Worm (Caenorhabditis elegans) whole organism, L4 larva: ENCODE data around the gene K08D12.3.
A peak's percentile ranks its signal among the peaks of the same experiment; 100 is the strongest.

Source experiments
- F10B5.3 ChIP-seq: sonication (generic microtip); optimal IDR thresholded peaks from 2 replicates; lab custom pipeline; 2016; ENCODE audit warnings: mild to moderate bottlenecking, missing genetic modification characterization, missing compliant biosample characterization
- F44E2.7 ChIP-seq: fragments of 200-800 bp; sonication (Bioruptor generic); IDR thresholded peaks from 2 replicates; pipeline ENCODE4 v2.1.2; 2022; ENCODE audit warnings: missing genetic modification characterization, missing compliant biosample characterization
- F49E8.2 ChIP-seq: sonication (generic microtip); optimal IDR thresholded peaks from 2 replicates; lab custom pipeline; 2016; ENCODE audit warnings: missing compliant biosample characterization, mild to moderate bottlenecking, missing genetic modification characterization, borderline replicate concordance
- R02D3.7 ChIP-seq: fragments of 150-350 bp; sonication (generic microtip); optimal IDR thresholded peaks from 3 replicates; lab custom pipeline; 2014; ENCODE audit warnings: missing biosample characterization, missing genetic modification characterization
- T20F7.1 ChIP-seq: fragments of 200-800 bp; sonication (Bioruptor generic); optimal IDR thresholded peaks from 2 replicates; lab custom pipeline; 2018; ENCODE audit warnings: mild to moderate bottlenecking, missing genetic modification characterization, missing compliant biosample characterization
- Y5F2A.4 ChIP-seq: fragments of 200-800 bp; sonication (Bioruptor generic); optimal IDR thresholded peaks from 2 replicates; lab custom pipeline; 2018; ENCODE audit warnings: mild to moderate bottlenecking, missing genetic modification characterization, missing compliant biosample characterization
- ZK337.2 ChIP-seq: fragments of 200-800 bp; sonication (Bioruptor generic); IDR thresholded peaks from 2 replicates; pipeline ENCODE4 v1.3.6; 2022; ENCODE audit warnings: missing genetic modification reagents, missing genetic modification characterization, missing compliant biosample characterization
- ZK546.5 ChIP-seq, 2 experiments: sonication (generic microtip); optimal IDR thresholded peaks; 2 replicates each; lab custom pipeline; 2017; ENCODE audit warnings: missing biosample characterization in 2 of 2, missing genetic modification characterization in 2 of 2
- aha-1 ChIP-seq: fragments of 150-350 bp; peaks from one replicate; lab custom pipeline; 2014; ENCODE audit warnings: missing biosample characterization, missing genetic modification characterization
- aly-2 ChIP-seq: sonication (generic microtip); optimal IDR thresholded peaks from 2 replicates; lab custom pipeline; 2018; ENCODE audit warnings: missing biosample characterization, missing genetic modification characterization
- ama-1 ChIP-seq: fragments of 150-350 bp; optimal IDR thresholded peaks from 2 replicates; lab custom pipeline; 2014; ENCODE audit warnings: inconsistent platforms, mixed read lengths
- arid-1 ChIP-seq: fragments of 200-800 bp; sonication (Bioruptor generic); conservative IDR thresholded peaks from 2 replicates; pipeline ENCODE4 v1.3.6; 2022; ENCODE audit warnings: missing genetic modification reagents, missing genetic modification characterization, missing compliant biosample characterization
- ceh-20 ChIP-seq: fragments of 200-800 bp; sonication (Bioruptor generic); IDR thresholded peaks from 2 replicates; pipeline ENCODE4 v1.3.6; 2022; ENCODE audit warnings: missing genetic modification reagents, missing genetic modification characterization, missing compliant biosample characterization
- ceh-44 ChIP-seq: fragments of 200-800 bp; sonication (Bioruptor generic); IDR thresholded peaks from 2 replicates; pipeline ENCODE4 v1.3.6; 2022; ENCODE audit warnings: missing genetic modification reagents, missing genetic modification characterization, missing compliant biosample characterization
- ces-1 ChIP-seq: fragments of 150-350 bp; sonication (generic microtip); optimal IDR thresholded peaks from 4 replicates; lab custom pipeline; 2014; ENCODE audit warnings: missing biosample characterization, missing genetic modification reagents, missing genetic modification characterization
- cey-2 ChIP-seq: sonication (generic microtip); optimal IDR thresholded peaks from 3 replicates; lab custom pipeline; 2017; ENCODE audit warnings: missing genetic modification characterization, mild to moderate bottlenecking, missing compliant biosample characterization, antibody characterized with exemption, borderline replicate concordance; ENCODE audit not compliant: insufficient read depth
- ctbp-1 ChIP-seq: fragments of 200-800 bp; sonication (Bioruptor generic); IDR thresholded peaks from 2 replicates; pipeline ENCODE4 v1.3.6; 2022; ENCODE audit warnings: missing genetic modification reagents, missing genetic modification characterization, missing compliant biosample characterization
- daf-16 ChIP-seq, 3 experiments: sonication (generic microtip); optimal IDR thresholded peaks; 2 replicates each; lab custom pipeline; 2016 to 2017; ENCODE audit warnings: missing genetic modification characterization in 3 of 3, missing genetic modification reagents in 3 of 3, mild to moderate bottlenecking in 2 of 3, missing compliant biosample characterization in 2 of 3, missing biosample characterization in 1 of 3, moderate library complexity in 1 of 3
- daf-8 ChIP-seq: fragments of 200-800 bp; sonication (Bioruptor generic); IDR thresholded peaks from 2 replicates; pipeline ENCODE4 v1.3.6; 2022; ENCODE audit warnings: missing genetic modification characterization, missing compliant biosample characterization
- dmd-6 ChIP-seq: fragments of 200-800 bp; sonication (Bioruptor generic); IDR thresholded peaks from 2 replicates; pipeline ENCODE4 v1.3.6; 2022; ENCODE audit warnings: missing genetic modification reagents, missing genetic modification characterization, missing compliant biosample characterization
- dmd-9 ChIP-seq: fragments of 200-800 bp; sonication (Bioruptor generic); IDR thresholded peaks from 2 replicates; pipeline ENCODE4 v1.3.6; 2022; ENCODE audit warnings: missing genetic modification reagents, missing genetic modification characterization, missing compliant biosample characterization
- fkh-10 ChIP-seq: fragments of 150-350 bp; optimal IDR thresholded peaks from 2 replicates; lab custom pipeline; 2014; ENCODE audit warnings: missing biosample characterization, missing genetic modification reagents, missing genetic modification characterization
- gei-8 ChIP-seq: fragments of 200-800 bp; sonication (Bioruptor generic); optimal IDR thresholded peaks from 2 replicates; lab custom pipeline; 2018; ENCODE audit warnings: mild to moderate bottlenecking, missing genetic modification characterization, missing compliant biosample characterization
- hif-1 ChIP-seq, 2 experiments: sonication (generic microtip); optimal IDR thresholded peaks; 2 replicates each; lab custom pipeline; 2016 to 2017; ENCODE audit warnings: missing compliant biosample characterization in 2 of 2, missing genetic modification characterization in 2 of 2, missing genetic modification reagents in 2 of 2, missing genotype in 2 of 2, mild to moderate bottlenecking in 1 of 2
- lin-1 ChIP-seq: fragments of 200-800 bp; sonication (Bioruptor generic); IDR thresholded peaks from 2 replicates; pipeline ENCODE4 v1.3.6; 2022; ENCODE audit warnings: missing genetic modification reagents, missing genetic modification characterization, missing compliant biosample characterization
- lin-15B ChIP-seq: fragments of 150-350 bp; sonication (generic microtip); optimal IDR thresholded peaks from 3 replicates; lab custom pipeline; 2014; ENCODE audit warnings: missing biosample characterization, missing genetic modification characterization
- madf-9 ChIP-seq: fragments of 200-800 bp; sonication (Bioruptor generic); conservative IDR thresholded peaks from 2 replicates; pipeline ENCODE4 v1.3.6; 2022; ENCODE audit warnings: missing genetic modification reagents, missing genetic modification characterization, missing compliant biosample characterization
- mdl-1 ChIP-seq, 2 experiments: fragments of 150-350 bp in 1 of 2; sonication (generic microtip) in 1 of 2; optimal IDR thresholded peaks; 2 replicates each; lab custom pipeline; 2014 to 2017; ENCODE audit warnings: missing biosample characterization in 2 of 2, missing genetic modification characterization in 2 of 2
- mxl-2 ChIP-seq: fragments of 200-800 bp; sonication (Bioruptor generic); conservative IDR thresholded peaks from 2 replicates; pipeline ENCODE4 v1.3.6; 2022; ENCODE audit warnings: missing genetic modification reagents, missing genetic modification characterization, missing compliant biosample characterization
- mxl-3 ChIP-seq: fragments of 200-800 bp; sonication (Bioruptor generic); optimal IDR thresholded peaks from 2 replicates; lab custom pipeline; 2018; ENCODE audit warnings: mild to moderate bottlenecking, missing genetic modification characterization, missing compliant biosample characterization
- nhr-10 ChIP-seq: fragments of 150-350 bp; optimal IDR thresholded peaks from 2 replicates; lab custom pipeline; 2014; ENCODE audit warnings: missing biosample characterization, missing genetic modification characterization
- nhr-102 ChIP-seq: sonication (generic microtip); optimal IDR thresholded peaks from 2 replicates; lab custom pipeline; 2016; ENCODE audit warnings: mild to moderate bottlenecking, missing genetic modification characterization, moderate library complexity, missing compliant biosample characterization
- nhr-11 ChIP-seq: fragments of 150-350 bp; optimal IDR thresholded peaks from 2 replicates; lab custom pipeline; 2014; ENCODE audit warnings: missing biosample characterization, missing genetic modification characterization
- nhr-111 ChIP-seq: fragments of 200-800 bp; sonication (Bioruptor generic); optimal IDR thresholded peaks from 2 replicates; lab custom pipeline; 2018; ENCODE audit warnings: mild to moderate bottlenecking, missing genetic modification characterization, missing compliant biosample characterization
- nhr-48 ChIP-seq: sonication (generic microtip); optimal IDR thresholded peaks from 2 replicates; lab custom pipeline; 2016; ENCODE audit warnings: mild to moderate bottlenecking, missing genetic modification characterization, missing compliant biosample characterization
- nhr-6 ChIP-seq: fragments of 150-350 bp; optimal IDR thresholded peaks from 2 replicates; lab custom pipeline; 2014; ENCODE audit warnings: missing biosample characterization, missing genetic modification characterization
- nhr-76 ChIP-seq: fragments of 150-350 bp; optimal IDR thresholded peaks from 2 replicates; lab custom pipeline; 2014; ENCODE audit warnings: missing biosample characterization, missing genetic modification characterization
- pha-4 ChIP-seq, 2 experiments: fragments of 150-350 bp in 1 of 2; fragments of 200-800 bp in 1 of 2; sonication (Bioruptor generic) in 1 of 2; IDR thresholded peaks in 1 of 2; optimal IDR thresholded peaks in 1 of 2; 2 replicates each; pipeline versions ENCODE4 v1.3.6 to Lab custom; 2014 to 2022; ENCODE audit warnings: missing genetic modification characterization in 2 of 2, missing genetic modification reagents in 2 of 2, missing biosample characterization in 1 of 2, missing compliant biosample characterization in 1 of 2
- php-3 ChIP-seq: fragments of 200-800 bp; sonication (Bioruptor generic); IDR thresholded peaks from 2 replicates; pipeline ENCODE4 v1.3.6; 2022; ENCODE audit warnings: missing genetic modification reagents, missing genetic modification characterization, missing compliant biosample characterization
- pqm-1 ChIP-seq: sonication (generic microtip); optimal IDR thresholded peaks from 2 replicates; lab custom pipeline; 2017; ENCODE audit warnings: missing biosample characterization, missing genetic modification characterization
- saeg-2 ChIP-seq: fragments of 200-800 bp; sonication (Bioruptor generic); IDR thresholded peaks from 2 replicates; pipeline ENCODE4 v1.3.6; 2022; ENCODE audit warnings: missing genetic modification reagents, missing genetic modification characterization, missing compliant biosample characterization
- set-16 ChIP-seq: fragments of 200-800 bp; sonication (Bioruptor generic); IDR thresholded peaks from 2 replicates; pipeline ENCODE4 v1.3.6; 2022; ENCODE audit warnings: missing genetic modification reagents, missing genetic modification characterization, missing compliant biosample characterization
- snpc-1.2 ChIP-seq: fragments of 200-800 bp; sonication (Bioruptor generic); IDR thresholded peaks from 2 replicates; pipeline ENCODE4 v1.3.6; 2022; ENCODE audit warnings: missing genetic modification reagents, missing genetic modification characterization, missing compliant biosample characterization
- tra-1 ChIP-seq: fragments of 200-800 bp; sonication (Bioruptor generic); IDR thresholded peaks from 2 replicates; pipeline ENCODE4 v1.3.6; 2022; ENCODE audit warnings: missing genetic modification reagents, missing genetic modification characterization, missing compliant biosample characterization
- unc-39 ChIP-seq: sonication (generic microtip); optimal IDR thresholded peaks from 2 replicates; lab custom pipeline; 2017; ENCODE audit warnings: missing biosample characterization, missing genetic modification characterization
- zfp-2 ChIP-seq: sonication (generic microtip); optimal IDR thresholded peaks from 2 replicates; lab custom pipeline; 2016; ENCODE audit warnings: mild to moderate bottlenecking, missing genetic modification characterization, missing compliant biosample characterization
- ztf-11 ChIP-seq: fragments of 150-350 bp; optimal IDR thresholded peaks from 2 replicates; lab custom pipeline; 2014; ENCODE audit warnings: missing biosample characterization, missing genetic modification characterization

K08D12.3 gene

DNA sequence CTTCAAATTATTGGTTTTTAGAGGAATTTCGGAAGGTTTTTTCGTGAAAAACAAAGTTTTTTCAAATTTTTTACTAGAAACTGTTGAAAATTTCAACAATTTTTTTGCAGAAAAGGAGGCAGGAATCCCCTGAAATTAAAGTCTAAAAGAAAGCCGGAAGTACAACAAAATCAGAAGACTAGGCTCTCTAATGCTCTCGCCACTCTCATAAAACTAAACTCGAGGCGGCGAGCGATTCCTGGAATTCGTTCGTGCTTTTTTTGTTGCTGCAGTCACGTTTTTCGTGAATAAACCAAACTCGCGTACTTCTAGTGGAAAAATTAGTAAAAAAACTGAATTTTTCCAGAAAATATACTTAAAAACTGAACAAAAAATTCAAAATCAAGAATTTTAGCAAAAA lies 28.8 kb downstream of the K08D12.3 start:
- TF ChIP-seq madf-9 (GFP tag; lab: Robert Waterston, UW) (0 out of 2 replicates have a peak, but pooled peaks have one; percentile 23), F49E8.2 (tag; lab: Kevin White, UChicago) (no peak)

- no peak for TF ChIP-seq snpc-1.2 (GFP tag; lab: Robert Waterston, UW)
- no peak for TF ChIP-seq hif-1 (tag; optimal IDR thresholded peaks at IDR 0.05; lab: Kevin White, UChicago)
- TF ChIP-seq F49E8.2 (tag; lab: Kevin White, UChicago), result no peak
- no peak for TF ChIP-seq ceh-44 (GFP tag; lab: Robert Waterston, UW)
- TF ChIP-seq saeg-2, result no peak
- TF ChIP-seq nhr-10 (tag; lab: Kevin White, UChicago), result no peak
- no peak for TF ChIP-seq zfp-2 (tag; lab: Kevin White, UChicago)
- TF ChIP-seq R02D3.7 (tag; lab: Kevin White, UChicago), result no peak
- no peak for TF ChIP-seq mxl-2 (GFP tag; lab: Robert Waterston, UW)
- TF ChIP-seq lin-15B, result no peak
- TF ChIP-seq nhr-102 (tag; lab: Kevin White, UChicago), result no peak
- TF ChIP-seq nhr-48 (tag; lab: Kevin White, UChicago), result no peak
- TF ChIP-seq Y5F2A.4, result no peak
- no peak for TF ChIP-seq ZK337.2 (GFP tag; lab: Robert Waterston, UW)
- peak; percentile 40 for TF ChIP-seq aha-1 (tag; lab: Kevin White, UChicago)
- TF ChIP-seq gei-8 (GFP tag; lab: Kevin White, UChicago), result no peak
- no peak for TF ChIP-seq ama-1 (lab: Kevin White, UChicago)
- no peak for TF ChIP-seq pha-4 (GFP tag; IDR thresholded peaks at IDR 0.05; lab: Robert Waterston, UW)
- TF ChIP-seq pha-4 (tag; optimal IDR thresholded peaks at IDR 0.05; lab: Kevin White, UChicago), result no peak
- TF ChIP-seq nhr-11 (tag; lab: Kevin White, UChicago), result no peak
- no peak for TF ChIP-seq aly-2 (tag; lab: Kevin White, UChicago)
- TF ChIP-seq F10B5.3 (tag; lab: Kevin White, UChicago), result no peak
- TF ChIP-seq ZK546.5 (tag; optimal IDR thresholded peaks at IDR 0.05; lab: Kevin White, UChicago), result no peak
- peak; percentile 61 for TF ChIP-seq set-16 (GFP tag; lab: Robert Waterston, UW)
- TF ChIP-seq dmd-9 (GFP tag; lab: Robert Waterston, UW), result no peak
- TF ChIP-seq nhr-76, result no peak
- no peak for TF ChIP-seq cey-2 (tag; lab: Kevin White, UChicago)
- TF ChIP-seq unc-39 (tag; lab: Kevin White, UChicago), result no peak
- TF ChIP-seq ces-1, result no peak
- TF ChIP-seq daf-8 (GFP tag; lab: Robert Waterston, UW), result no peak
- TF ChIP-seq dmd-6 (GFP tag; lab: Robert Waterston, UW), result peak; percentile 48; the same call in 1 of the 2 replicates
- TF ChIP-seq F44E2.7, result no peak
- TF ChIP-seq mxl-3 (GFP tag; lab: Kevin White, UChicago), result peak; percentile 61
- no peak for TF ChIP-seq php-3 (GFP tag; lab: Robert Waterston, UW)
- TF ChIP-seq ctbp-1 (GFP tag; lab: Robert Waterston, UW), result no peak
- TF ChIP-seq ztf-11 (tag; lab: Kevin White, UChicago), result no peak
- TF ChIP-seq fkh-10, result no peak
- TF ChIP-seq nhr-111 (GFP tag; lab: Kevin White, UChicago), result no peak
- TF ChIP-seq nhr-6 (tag; lab: Kevin White, UChicago), result no peak
- TF ChIP-seq pqm-1 (tag; lab: Kevin White, UChicago), result peak; percentile 16
- TF ChIP-seq arid-1 (GFP tag; lab: Robert Waterston, UW), result no peak
- TF ChIP-seq lin-1 (GFP tag; lab: Robert Waterston, UW), result no peak
- TF ChIP-seq T20F7.1, result no peak
- no peak for TF ChIP-seq ceh-20
- TF ChIP-seq daf-16 (GFP tag; optimal IDR thresholded peaks at IDR 0.05; lab: Kevin White, UChicago), result no peak
- TF ChIP-seq daf-16 (tag; optimal IDR thresholded peaks at IDR 0.05; lab: Kevin White, UChicago), result peak; percentile 38
- TF ChIP-seq mdl-1 (tag; optimal IDR thresholded peaks at IDR 0.05; lab: Kevin White, UChicago), result peak; percentile 27 to 40
- TF ChIP-seq tra-1 (GFP tag; lab: Robert Waterston, UW), result no peak
Measured at ce11 chrIV:1739366-1740104, 29.5 kb downstream of the K08D12.3 start.
